Fruit fly (Drosophila melanogaster) whole organism, embryonic: Measurements from ENCODE around the gene mRpL15.

Experiments
- Abd-B ChIP-seq: fragments of 200-800 bp; sonication (Bioruptor generic); optimal IDR thresholded peaks from 2 replicates; lab custom pipeline; 2018; ENCODE audit warnings: missing biosample characterization, mild to moderate bottlenecking, missing genetic modification characterization, moderate library complexity
- Awh ChIP-seq: fragments of 200-800 bp; sonication (Bioruptor generic); IDR thresholded peaks from 2 replicates; pipeline ENCODE4, ENCODE4 v1.3.6; 2022; ENCODE audit warnings: missing biosample characterization, missing genetic modification characterization
- BEAF-32 ChIP-seq: fragments of 200-800 bp; sonication (Bioruptor generic); optimal IDR thresholded peaks from 3 replicates; lab custom pipeline; 2017; ENCODE audit warnings: missing biosample characterization, missing genetic modification characterization, mild to moderate bottlenecking, moderate library complexity, missing genetic modification reagents
- BtbVII ChIP-seq: fragments of 200-800 bp; sonication (Bioruptor generic); optimal IDR thresholded peaks from 3 replicates; lab custom pipeline; 2017; ENCODE audit warnings: missing biosample characterization, mild to moderate bottlenecking, missing genetic modification characterization
- CG10654 ChIP-seq: fragments of 200-800 bp; sonication (Bioruptor generic); optimal IDR thresholded peaks from 2 replicates; lab custom pipeline; 2016; ENCODE audit warnings: missing biosample characterization, missing genetic modification characterization
- CG11696 ChIP-seq: fragments of 200-800 bp; sonication (Bioruptor generic); IDR thresholded peaks from 2 replicates; pipeline ENCODE4 v1.3.6; 2022; ENCODE audit warnings: missing biosample characterization, missing genetic modification characterization
- CG1233 ChIP-seq: fragments of 200-800 bp; sonication (Bioruptor generic); optimal IDR thresholded peaks from 4 replicates; lab custom pipeline; 2018; ENCODE audit warnings: missing biosample characterization, mild to moderate bottlenecking, missing genetic modification characterization
- CG13123 ChIP-seq: fragments of 200-800 bp; sonication (Bioruptor generic); optimal IDR thresholded peaks from 2 replicates; lab custom pipeline; 2016; ENCODE audit warnings: missing biosample characterization, missing genetic modification characterization
- CG13296 ChIP-seq: fragments of 200-800 bp; sonication (Bioruptor generic); optimal IDR thresholded peaks from 3 replicates; lab custom pipeline; 2018; ENCODE audit warnings: missing biosample characterization, mild to moderate bottlenecking, missing genetic modification characterization
- CG1529 ChIP-seq: fragments of 200-800 bp; sonication (Bioruptor generic); optimal IDR thresholded peaks from 3 replicates; lab custom pipeline; 2018; ENCODE audit warnings: missing biosample characterization, missing genetic modification characterization
- CG15514 ChIP-seq: fragments of 200-800 bp; sonication (Bioruptor generic); optimal IDR thresholded peaks from 3 replicates; lab custom pipeline; 2017; ENCODE audit warnings: missing biosample characterization, missing genetic modification characterization, mild to moderate bottlenecking, moderate library complexity, missing genetic modification reagents
- CG15696 ChIP-seq: fragments of 200-800 bp; sonication (Bioruptor generic); optimal IDR thresholded peaks from 2 replicates; lab custom pipeline; 2019; ENCODE audit warnings: missing biosample characterization, mild to moderate bottlenecking, missing genetic modification characterization, moderate library complexity
- CG17829 ChIP-seq: fragments of 200-800 bp; optimal IDR thresholded peaks from 2 replicates; lab custom pipeline; 2019; ENCODE audit warnings: missing biosample characterization, mild to moderate bottlenecking, missing genetic modification characterization, moderate library complexity
- CG32767 ChIP-seq: fragments of 200-800 bp; sonication (Bioruptor generic); IDR thresholded peaks from 2 replicates; pipeline ENCODE4 v1.3.6; 2022; ENCODE audit warnings: missing biosample characterization, missing genetic modification characterization
- CG3281 ChIP-seq: fragments of 200-800 bp; sonication (Bioruptor generic); optimal IDR thresholded peaks from 3 replicates; lab custom pipeline; 2017; ENCODE audit warnings: missing biosample characterization, mild to moderate bottlenecking, missing genetic modification characterization
- CG4328 ChIP-seq: fragments of 200-800 bp; sonication (Bioruptor generic); optimal IDR thresholded peaks from 3 replicates; lab custom pipeline; 2017; ENCODE audit warnings: missing biosample characterization, missing genetic modification reagents, missing genetic modification characterization
- CG6765 ChIP-seq: fragments of 200-800 bp; sonication (Bioruptor generic); optimal IDR thresholded peaks from 3 replicates; lab custom pipeline; 2017; ENCODE audit warnings: missing biosample characterization, mild to moderate bottlenecking, missing genetic modification characterization
- CG6813 ChIP-seq: fragments of 200-800 bp; sonication (Bioruptor generic); optimal IDR thresholded peaks from 2 replicates; lab custom pipeline; 2017; ENCODE audit warnings: missing biosample characterization, missing genetic modification characterization, mild to moderate bottlenecking, moderate library complexity, missing genetic modification reagents
- CG7556 ChIP-seq: fragments of 200-800 bp; sonication (Bioruptor generic); optimal IDR thresholded peaks from 2 replicates; lab custom pipeline; 2017; ENCODE audit warnings: missing biosample characterization, mild to moderate bottlenecking, missing genetic modification characterization
- CG9609 ChIP-seq: fragments of 200-800 bp; sonication (Bioruptor generic); optimal IDR thresholded peaks from 3 replicates; lab custom pipeline; 2016; ENCODE audit warnings: missing biosample characterization, missing genetic modification characterization
- E2f1 ChIP-seq: fragments of 200-800 bp; sonication (Bioruptor generic); IDR thresholded peaks from 2 replicates; pipeline ENCODE4 v1.3.6; 2022; ENCODE audit warnings: missing biosample characterization, missing genetic modification characterization
- Gsc ChIP-seq: fragments of 200-800 bp; sonication (Bioruptor generic); IDR thresholded peaks from 2 replicates; pipeline ENCODE4 v1.3.6; 2022; ENCODE audit warnings: missing biosample characterization, missing genetic modification characterization
- HHEX ChIP-seq: fragments of 200-800 bp; sonication (Bioruptor generic); optimal IDR thresholded peaks from 3 replicates; lab custom pipeline; 2017; ENCODE audit warnings: missing biosample characterization, mild to moderate bottlenecking, missing genetic modification characterization, missing genetic modification reagents
- Jarid2 ChIP-seq: fragments of 200-800 bp; sonication (Bioruptor generic); optimal IDR thresholded peaks from 3 replicates; lab custom pipeline; 2017; ENCODE audit warnings: mild to moderate bottlenecking, missing biosample characterization, missing genetic modification reagents, missing genetic modification characterization
- Myb ChIP-seq: fragments of 200-800 bp; sonication (Bioruptor generic); optimal IDR thresholded peaks from 2 replicates; lab custom pipeline; 2016; ENCODE audit warnings: missing biosample characterization, missing genetic modification characterization
- Nf-YC ChIP-seq: fragments of 200-800 bp; optimal IDR thresholded peaks from 3 replicates; lab custom pipeline; 2019; ENCODE audit warnings: missing biosample characterization, mild to moderate bottlenecking, missing genetic modification characterization, moderate library complexity
- Optix ChIP-seq: fragments of 200-800 bp; sonication (Bioruptor generic); IDR thresholded peaks from 3 replicates; pipeline ENCODE4 v1.3.6; 2022; ENCODE audit warnings: missing biosample characterization, missing genetic modification characterization
- Pdp1 ChIP-seq, 2 experiments: fragments of 200-800 bp; sonication (Bioruptor generic); optimal IDR thresholded peaks; 3 replicates each; lab custom pipeline; 2016; ENCODE audit warnings: missing biosample characterization in 2 of 2, missing genetic modification characterization in 2 of 2, mild to moderate bottlenecking in 1 of 2, moderate library complexity in 1 of 2
- Sox100B ChIP-seq: fragments of 200-800 bp; sonication (Bioruptor generic); optimal IDR thresholded peaks from 3 replicates; lab custom pipeline; 2018; ENCODE audit warnings: missing biosample characterization, mild to moderate bottlenecking, missing genetic modification characterization
- Stat92E ChIP-seq, 3 experiments: fragments of >200 bp in 2 of 3; fragments of 200-800 bp in 1 of 3; sonication (Bioruptor generic) in 1 of 3; optimal IDR thresholded peaks; 2 replicates each; lab custom pipeline; 2017 to 2019; ENCODE audit warnings: missing biosample characterization in 3 of 3, missing genetic modification characterization in 3 of 3, mild to moderate bottlenecking in 1 of 3, moderate library complexity in 1 of 3
- Taf1 ChIP-seq: fragments of 200-800 bp; sonication (Bioruptor generic); IDR thresholded peaks from 2 replicates; pipeline ENCODE4 v1.3.6; 2022; ENCODE audit warnings: missing biosample characterization, missing genetic modification characterization
- Xrp1 ChIP-seq: fragments of 200-800 bp; sonication (Bioruptor generic); IDR thresholded peaks from 2 replicates; pipeline ENCODE4 v1.3.6; 2022; ENCODE audit warnings: missing biosample characterization, missing genetic modification characterization
- abd-A ChIP-seq: fragments of 200-800 bp; sonication (Bioruptor generic); optimal IDR thresholded peaks from 3 replicates; lab custom pipeline; 2019; ENCODE audit warnings: missing biosample characterization, mild to moderate bottlenecking, missing genetic modification characterization, moderate library complexity
- bowl ChIP-seq: fragments of 200-800 bp; sonication (Bioruptor generic); IDR thresholded peaks from 2 replicates; pipeline ENCODE4 v1.3.6; 2022; ENCODE audit warnings: missing biosample characterization, missing genetic modification characterization
- emc ChIP-seq: fragments of 200-800 bp; sonication (Bioruptor generic); optimal IDR thresholded peaks from 2 replicates; lab custom pipeline; 2016; ENCODE audit warnings: missing biosample characterization, missing genetic modification characterization
- eyg ChIP-seq: fragments of 200-800 bp; sonication (Bioruptor generic); optimal IDR thresholded peaks from 3 replicates; lab custom pipeline; 2016; ENCODE audit warnings: missing biosample characterization, missing genetic modification characterization
- gem ChIP-seq: fragments of 200-800 bp; sonication (Bioruptor generic); optimal IDR thresholded peaks from 2 replicates; lab custom pipeline; 2019; ENCODE audit warnings: missing biosample characterization, mild to moderate bottlenecking, missing genetic modification characterization, moderate library complexity
- her ChIP-seq: fragments of 200-800 bp; sonication (Bioruptor generic); optimal IDR thresholded peaks from 2 replicates; lab custom pipeline; 2016; ENCODE audit warnings: missing biosample characterization, missing genetic modification characterization
- lmd ChIP-seq: fragments of 200-800 bp; sonication (Bioruptor generic); IDR thresholded peaks from 2 replicates; pipeline ENCODE4 v1.3.6; 2022; ENCODE audit warnings: missing biosample characterization, missing genetic modification characterization
- maf-S ChIP-seq: fragments of 200-800 bp; sonication (Bioruptor generic); optimal IDR thresholded peaks from 2 replicates; lab custom pipeline; 2016; ENCODE audit warnings: missing biosample characterization, missing genetic modification characterization
- nerfin-2 ChIP-seq: fragments of 200-800 bp; sonication (Bioruptor generic); IDR thresholded peaks from 2 replicates; pipeline ENCODE4 v1.3.6; 2022; ENCODE audit warnings: missing biosample characterization, missing genetic modification characterization; ENCODE audit not compliant: partially characterized antibody
- pb ChIP-seq: fragments of 200-800 bp; sonication (Bioruptor generic); optimal IDR thresholded peaks from 3 replicates; lab custom pipeline; 2016; ENCODE audit warnings: missing biosample characterization, missing genetic modification characterization
- pum ChIP-seq: fragments of 200-800 bp; sonication (Bioruptor generic); optimal IDR thresholded peaks from 2 replicates; lab custom pipeline; 2016; ENCODE audit warnings: missing biosample characterization, missing genetic modification characterization
- schlank ChIP-seq: fragments of 200-800 bp; sonication (Bioruptor generic); optimal IDR thresholded peaks from 2 replicates; lab custom pipeline; 2018; ENCODE audit warnings: missing biosample characterization, mild to moderate bottlenecking, missing genetic modification characterization
- stc ChIP-seq: fragments of 200-800 bp; sonication (Bioruptor generic); IDR thresholded peaks from 2 replicates; pipeline ENCODE4 v1.3.6; 2022; ENCODE audit warnings: missing biosample characterization, missing genetic modification characterization
- tin ChIP-seq: fragments of 200-800 bp; sonication (Bioruptor generic); optimal IDR thresholded peaks from 3 replicates; lab custom pipeline; 2016; ENCODE audit warnings: missing biosample characterization, missing genetic modification characterization
- vvl ChIP-seq: fragments of 200-800 bp; sonication (Bioruptor generic); IDR thresholded peaks from 2 replicates; pipeline ENCODE4 v1.3.6; 2022; ENCODE audit warnings: missing biosample characterization, missing genetic modification characterization
- zen ChIP-seq: fragments of 200-800 bp; sonication (Bioruptor generic); optimal IDR thresholded peaks from 3 replicates; lab custom pipeline; 2018; ENCODE audit warnings: missing biosample characterization, mild to moderate bottlenecking, missing genetic modification characterization, moderate library complexity
- zfh1 ChIP-seq: fragments of 200-800 bp; sonication (Bioruptor generic); IDR thresholded peaks from 3 replicates; pipeline ENCODE4 v1.3.6; 2022; ENCODE audit warnings: missing biosample characterization, missing genetic modification characterization

The mRpL15 gene

dm6 chr3L:20473021-20473799, 37.2 kb upstream of the mRpL15 start, which contains the start of the genes CG32428 and CG5969 (continued):
- TF ChIP-seq CG13296, result peak; percentile 44
- TF ChIP-seq BEAF-32 (GFP tag; lab: Kevin White, UChicago), result peak; percentile 52
- TF ChIP-seq tin (GFP tag; lab: Kevin White, UChicago), result no peak
- peak; percentile 52 for TF ChIP-seq Sox100B (GFP tag; lab: Kevin White, UChicago)
- no peak for TF ChIP-seq CG9609 (GFP tag; lab: Kevin White, UChicago)
- TF ChIP-seq Abd-B (GFP tag; lab: Kevin White, UChicago), result peak; percentile 65
- TF ChIP-seq lmd (GFP tag; lab: Robert Waterston, UW), result peak; percentile 64
- peak; percentile 63 for TF ChIP-seq CG3281 (GFP tag; lab: Kevin White, UChicago)
- TF ChIP-seq BtbVII (GFP tag; lab: Kevin White, UChicago), result no peak
- peak; percentile 45 for TF ChIP-seq CG7556 (GFP tag; lab: Kevin White, UChicago)
- no peak for TF ChIP-seq CG1529 (GFP tag; lab: Kevin White, UChicago)
- no peak for TF ChIP-seq Pdp1 (GFP tag; optimal IDR thresholded peaks at IDR 0.05; lab: Kevin White, UChicago)
- peak; percentile 58 for TF ChIP-seq HHEX (GFP tag; lab: Kevin White, UChicago)
- TF ChIP-seq CG6813 (GFP tag; lab: Kevin White, UChicago), result peak; percentile 20
- TF ChIP-seq zfh1 (GFP tag; lab: Robert Waterston, UW), result peak; percentile 62; the same call in 2 of the 3 replicates
- no peak for TF ChIP-seq Optix (GFP tag; lab: Robert Waterston, UW)
- peak; percentile 92 for TF ChIP-seq CG11696 (GFP tag; lab: Robert Waterston, UW)
- TF ChIP-seq pum (GFP tag; lab: Kevin White, UChicago), result peak; percentile 12
- no peak for TF ChIP-seq schlank (tag; lab: Kevin White, UChicago)
- no peak for TF ChIP-seq nerfin-2 (GFP tag; lab: Robert Waterston, UW)
- TF ChIP-seq CG15696 (tag; lab: Kevin White, UChicago), result no peak
- TF ChIP-seq Jarid2 (GFP tag; lab: Kevin White, UChicago), result peak; percentile 55
- peak; percentile 44; the same call in 1 of the 2 replicates for TF ChIP-seq Xrp1
- no peak for TF ChIP-seq emc (GFP tag; lab: Kevin White, UChicago)
- TF ChIP-seq CG17829 (tag; lab: Kevin White, UChicago), result peak; percentile 72
- no peak for TF ChIP-seq Myb (GFP tag; lab: Kevin White, UChicago)
- peak; percentile 49 for TF ChIP-seq Taf1 (GFP tag; lab: Robert Waterston, UW)
- TF ChIP-seq CG15514, result peak; percentile 55
- TF ChIP-seq eyg (GFP tag; lab: Kevin White, UChicago), result no peak
- TF ChIP-seq Stat92E (GFP tag; optimal IDR thresholded peaks at IDR 0.05; lab: Kevin White, UChicago), result no peak
- TF ChIP-seq zen (tag; lab: Kevin White, UChicago), result peak; percentile 8
- no peak for TF ChIP-seq abd-A (tag; lab: Kevin White, UChicago)
- TF ChIP-seq gem (tag; lab: Kevin White, UChicago), result peak; percentile 80
- no peak for TF ChIP-seq pb (GFP tag; lab: Kevin White, UChicago)
- TF ChIP-seq her, result no peak
- peak; percentile 72 for TF ChIP-seq vvl (GFP tag; lab: Robert Waterston, UW)
- TF ChIP-seq CG13123 (GFP tag; lab: Kevin White, UChicago), result no peak
- no peak for TF ChIP-seq bowl
- TF ChIP-seq E2f1 (GFP tag; lab: Robert Waterston, UW), result peak; percentile 60; the same call in 1 of the 2 replicates
- no peak for TF ChIP-seq Awh (GFP tag; lab: Robert Waterston, UW)
- no peak for TF ChIP-seq stc (GFP tag; lab: Robert Waterston, UW)
- TF ChIP-seq CG32767 (GFP tag; lab: Robert Waterston, UW), result no peak
- TF ChIP-seq maf-S (GFP tag; lab: Kevin White, UChicago), result no peak
- no peak for TF ChIP-seq CG10654 (GFP tag; lab: Kevin White, UChicago)
- peak; percentile 12 for TF ChIP-seq CG6765
- TF ChIP-seq Gsc (GFP tag; lab: Robert Waterston, UW), result no peak
- no peak for TF ChIP-seq CG4328
- peak; percentile 46 for TF ChIP-seq CG1233
- TF ChIP-seq Nf-YC (tag; lab: Kevin White, UChicago), result peak; percentile 73
